Worm (Caenorhabditis elegans): ENCODE measurements around the gene citk-2.

The citk-2 gene

ce11 chrII:4954099-4954959 lies 45.0 kb upstream of the citk-2 start:
- TF ChIP-seq nhr-85 (tag), result peak; percentile 59
- TF ChIP-seq C34B4.2 (tag; optimal IDR thresholded peaks at IDR 0.05), result no peak
- peak; percentile 32 for TF ChIP-seq dsc-1 (tag; optimal IDR thresholded peaks at IDR 0.05)

- TF ChIP-seq hlh-4 (tag; optimal IDR thresholded peaks at IDR 0.05), result no peak
- TF ChIP-seq rnt-1 (tag; optimal IDR thresholded peaks at IDR 0.05), result peak; percentile 85
- TF ChIP-seq aly-2 (tag; optimal IDR thresholded peaks at IDR 0.05), result peak; percentile 23
- peak; percentile 71 to 73 for TF ChIP-seq efl-1 (optimal IDR thresholded peaks at IDR 0.05)
- peak; percentile 65 to 94 for TF ChIP-seq efl-1 (GFP tag; optimal IDR thresholded peaks at IDR 0.05 in 1 of 2)
- no peak for TF ChIP-seq ztf-4 (tag; optimal IDR thresholded peaks at IDR 0.05)
- TF ChIP-seq unc-130 (tag; optimal IDR thresholded peaks at IDR 0.05), result peak; percentile 65
- no peak for TF ChIP-seq mdl-1 (tag; optimal IDR thresholded peaks at IDR 0.05)
- TF ChIP-seq F16B12.6 (tag; optimal IDR thresholded peaks at IDR 0.05), result peak; percentile 56
- TF ChIP-seq skn-1 (tag; optimal IDR thresholded peaks at IDR 0.05), result peak; percentile 97
- TF ChIP-seq pax-3 (tag; optimal IDR thresholded peaks at IDR 0.05), result no peak
- no peak for TF ChIP-seq hlh-17 (GFP tag; optimal IDR thresholded peaks at IDR 0.05; ENCODE audit: borderline replicate concordance)
- TF ChIP-seq nhr-20 (tag; optimal IDR thresholded peaks at IDR 0.05), result peak; percentile 49
- peak; percentile 47 for TF ChIP-seq lin-13 (GFP tag; optimal IDR thresholded peaks at IDR 0.05)
- TF ChIP-seq snu-23 (GFP tag; optimal IDR thresholded peaks at IDR 0.05), result peak; percentile 67
- TF ChIP-seq lin-39 (tag; optimal IDR thresholded peaks at IDR 0.05), result no peak
- TF ChIP-seq fos-1 (tag; optimal IDR thresholded peaks at IDR 0.05), result no peak
- TF ChIP-seq ces-1 (GFP tag; optimal IDR thresholded peaks at IDR 0.05), result no peak
- peak in 2 of 6 experiments; percentile 42 to 71 for TF ChIP-seq elt-3 (tag; optimal IDR thresholded peaks at IDR 0.05)
- TF ChIP-seq sup-37 (GFP tag; optimal IDR thresholded peaks at IDR 0.05), result no peak
- TF ChIP-seq nhr-19 (GFP tag; conservative IDR thresholded peaks at IDR 0.05), result 0 out of 2 replicates have a peak, but pooled peaks have one; percentile 5
- no peak for TF ChIP-seq unc-30 (tag; optimal IDR thresholded peaks at IDR 0.05)
- TF ChIP-seq lin-15B (tag; optimal IDR thresholded peaks at IDR 0.05), result peak; percentile 48
- TF ChIP-seq swsn-7 (tag; optimal IDR thresholded peaks at IDR 0.05), result peak; percentile 37
- TF ChIP-seq nhr-12 (tag; optimal IDR thresholded peaks at IDR 0.05), result no peak
- TF ChIP-seq egl-13 (tag; optimal IDR thresholded peaks at IDR 0.05), result no peak
- TF ChIP-seq blmp-1 (tag; optimal IDR thresholded peaks at IDR 0.05), result peak; percentile 67
- no peak for TF ChIP-seq unc-86 (tag; optimal IDR thresholded peaks at IDR 0.05)
- no peak for TF ChIP-seq ceh-88 (GFP tag; IDR thresholded peaks at IDR 0.05)
- TF ChIP-seq dsc-1 (tag; optimal IDR thresholded peaks at IDR 0.05), result peak; percentile 8
- peak; percentile 59 to 86 for TF ChIP-seq lin-35 (GFP tag; optimal IDR thresholded peaks at IDR 0.05)
- TF ChIP-seq sptf-1 (tag; optimal IDR thresholded peaks at IDR 0.05), result no peak
- TF ChIP-seq unc-62 (GFP tag; optimal IDR thresholded peaks at IDR 0.05), result no peak
- peak; percentile 41 for TF ChIP-seq xbp-1 (tag; optimal IDR thresholded peaks at IDR 0.05)
- no peak for TF ChIP-seq Y116A8C.19 (tag; optimal IDR thresholded peaks at IDR 0.05; ENCODE audit: borderline replicate concordance)
- no peak for TF ChIP-seq sox-4 (tag; optimal IDR thresholded peaks at IDR 0.05)
- TF ChIP-seq ceh-63 (GFP tag; optimal IDR thresholded peaks at IDR 0.05), result no peak
- no peak for TF ChIP-seq ets-5 (GFP tag; IDR thresholded peaks at IDR 0.05)
- TF ChIP-seq nhr-77 (tag; optimal IDR thresholded peaks at IDR 0.05), result peak; percentile 49
- TF ChIP-seq mab-9 (GFP tag; IDR thresholded peaks at IDR 0.05), result no peak
- TF ChIP-seq nhr-47 (tag; optimal IDR thresholded peaks at IDR 0.05), result peak; percentile 53
- TF ChIP-seq nhr-71 (tag; optimal IDR thresholded peaks at IDR 0.05), result peak; percentile 64
- TF ChIP-seq snpc-4 (tag; optimal IDR thresholded peaks at IDR 0.05), result no peak
- peak; percentile 0 for TF ChIP-seq nhr-237 (tag; optimal IDR thresholded peaks at IDR 0.05)
- no peak for TF ChIP-seq pqm-1 (tag; optimal IDR thresholded peaks at IDR 0.05)
- no peak for TF ChIP-seq unc-98 (GFP tag; IDR thresholded peaks at IDR 0.05)
- TF ChIP-seq nhr-28 (tag; optimal IDR thresholded peaks at IDR 0.05), result no peak
- TF ChIP-seq irx-1 (tag; optimal IDR thresholded peaks at IDR 0.05), result no peak
- peak; percentile 52 to 85 for TF ChIP-seq lsy-2 (tag; optimal IDR thresholded peaks at IDR 0.05)
These were observed 44.0 kb upstream of the citk-2 start, which contains the start of gene pbs-3 for ce11 chrII:4955353-4955752. TSS of gene pbs-3 (minus strand) at chrII:4955427.
